Worm (Caenorhabditis elegans) whole organism, L4 larva: ENCODE results near the gene Y53C12A.10.

Experiments
- F10B5.3 ChIP-seq: sonication (generic microtip); optimal IDR thresholded peaks from 2 replicates; lab custom pipeline; 2016; ENCODE audit warnings: mild to moderate bottlenecking, missing genetic modification characterization, missing compliant biosample characterization
- F49E8.2 ChIP-seq: sonication (generic microtip); optimal IDR thresholded peaks from 2 replicates; lab custom pipeline; 2016; ENCODE audit warnings: missing compliant biosample characterization, mild to moderate bottlenecking, missing genetic modification characterization, borderline replicate concordance
- aha-1 ChIP-seq: fragments of 150-350 bp; peaks from one replicate; lab custom pipeline; 2014; ENCODE audit warnings: missing biosample characterization, missing genetic modification characterization
- ama-1 ChIP-seq: fragments of 150-350 bp; optimal IDR thresholded peaks from 2 replicates; lab custom pipeline; 2014; ENCODE audit warnings: inconsistent platforms, mixed read lengths
- ceh-20 ChIP-seq: fragments of 200-800 bp; sonication (Bioruptor generic); IDR thresholded peaks from 2 replicates; pipeline ENCODE4 v1.3.6; 2022; ENCODE audit warnings: missing genetic modification reagents, missing genetic modification characterization, missing compliant biosample characterization
- ceh-32 ChIP-seq: sonication (generic microtip); optimal IDR thresholded peaks from 2 replicates; lab custom pipeline; 2016; ENCODE audit warnings: mild to moderate bottlenecking, missing genetic modification characterization, missing compliant biosample characterization; ENCODE audit not compliant: poor library complexity
- daf-16 ChIP-seq, 3 experiments: sonication (generic microtip); optimal IDR thresholded peaks; 2 replicates each; lab custom pipeline; 2016 to 2017; ENCODE audit warnings: missing genetic modification characterization in 3 of 3, missing genetic modification reagents in 3 of 3, mild to moderate bottlenecking in 2 of 3, missing compliant biosample characterization in 2 of 3, missing biosample characterization in 1 of 3, moderate library complexity in 1 of 3
- dmd-6 ChIP-seq: fragments of 200-800 bp; sonication (Bioruptor generic); IDR thresholded peaks from 2 replicates; pipeline ENCODE4 v1.3.6; 2022; ENCODE audit warnings: missing genetic modification reagents, missing genetic modification characterization, missing compliant biosample characterization
- dmd-8 ChIP-seq: fragments of 200-800 bp; sonication (Bioruptor generic); IDR thresholded peaks from 2 replicates; pipeline ENCODE4 v1.3.6; 2022; ENCODE audit warnings: missing genetic modification characterization, missing compliant biosample characterization
- dpl-1 ChIP-seq: fragments of 150-350 bp; optimal IDR thresholded peaks from 2 replicates; lab custom pipeline; 2014; ENCODE audit warnings: missing biosample characterization, missing genetic modification reagents, missing genetic modification characterization
- duxl-1 ChIP-seq: sonication (generic microtip); optimal IDR thresholded peaks from 2 replicates; lab custom pipeline; 2016; ENCODE audit warnings: mild to moderate bottlenecking, missing genetic modification characterization, moderate library complexity, missing compliant biosample characterization; ENCODE audit not compliant: poor library complexity
- dve-1 ChIP-seq: sonication (generic microtip); optimal IDR thresholded peaks from 2 replicates; lab custom pipeline; 2017; ENCODE audit warnings: antibody characterized with exemption, mild to moderate bottlenecking, missing genetic modification characterization, missing compliant biosample characterization; ENCODE audit not compliant: insufficient read depth
- gei-8 ChIP-seq: fragments of 200-800 bp; sonication (Bioruptor generic); optimal IDR thresholded peaks from 2 replicates; lab custom pipeline; 2018; ENCODE audit warnings: mild to moderate bottlenecking, missing genetic modification characterization, missing compliant biosample characterization
- hlh-11 ChIP-seq: fragments of 200-800 bp; sonication (Bioruptor generic); optimal IDR thresholded peaks from 2 replicates; lab custom pipeline; 2018; ENCODE audit warnings: mild to moderate bottlenecking, missing genetic modification characterization, missing compliant biosample characterization
- lim-7 ChIP-seq: fragments of 200-800 bp; sonication (Bioruptor generic); IDR thresholded peaks from 2 replicates; pipeline ENCODE4 v1.3.6; 2022; ENCODE audit warnings: missing genetic modification characterization, missing compliant biosample characterization
- lin-13 ChIP-seq: fragments of 150-350 bp; optimal IDR thresholded peaks from 2 replicates; lab custom pipeline; 2014; ENCODE audit warnings: missing biosample characterization, missing genetic modification reagents, missing genetic modification characterization
- lin-15B ChIP-seq: fragments of 150-350 bp; sonication (generic microtip); optimal IDR thresholded peaks from 3 replicates; lab custom pipeline; 2014; ENCODE audit warnings: missing biosample characterization, missing genetic modification characterization
- lin-29 ChIP-seq: fragments of 200-800 bp; sonication (Bioruptor generic); IDR thresholded peaks from 2 replicates; pipeline ENCODE4 v1.3.6; 2022; ENCODE audit warnings: missing genetic modification reagents, missing genetic modification characterization, missing compliant biosample characterization
- lin-38 ChIP-seq: fragments of 200-800 bp; sonication (Bioruptor generic); IDR thresholded peaks from 2 replicates; pipeline ENCODE4 v1.3.6; 2022; ENCODE audit warnings: missing genetic modification reagents, missing genetic modification characterization, missing compliant biosample characterization
- lir-3 ChIP-seq: sonication (generic microtip); optimal IDR thresholded peaks from 2 replicates; lab custom pipeline; 2016; ENCODE audit warnings: mild to moderate bottlenecking, missing genetic modification characterization, missing compliant biosample characterization
- madf-5 ChIP-seq, 2 experiments: fragments of 200-800 bp; sonication (Bioruptor generic); IDR thresholded peaks; 2 replicates each; pipeline ENCODE4 v1.3.6; 2022; ENCODE audit warnings: missing compliant biosample characterization in 2 of 2, missing genetic modification characterization in 2 of 2
- mdl-1 ChIP-seq, 2 experiments: fragments of 150-350 bp in 1 of 2; sonication (generic microtip) in 1 of 2; optimal IDR thresholded peaks; 2 replicates each; lab custom pipeline; 2014 to 2017; ENCODE audit warnings: missing biosample characterization in 2 of 2, missing genetic modification characterization in 2 of 2
- mep-1 ChIP-seq: fragments of 150-350 bp; sonication (generic microtip); optimal IDR thresholded peaks from 3 replicates; lab custom pipeline; 2014; ENCODE audit warnings: missing biosample characterization, missing genetic modification characterization
- mes-2 ChIP-seq: sonication (generic microtip); optimal IDR thresholded peaks from 2 replicates; lab custom pipeline; 2016; ENCODE audit warnings: missing genotype, mild to moderate bottlenecking, missing genetic modification characterization, missing compliant biosample characterization; ENCODE audit not compliant: poor library complexity, severe bottlenecking
- mxl-3 ChIP-seq: fragments of 200-800 bp; sonication (Bioruptor generic); optimal IDR thresholded peaks from 2 replicates; lab custom pipeline; 2018; ENCODE audit warnings: mild to moderate bottlenecking, missing genetic modification characterization, missing compliant biosample characterization
- nhr-102 ChIP-seq: sonication (generic microtip); optimal IDR thresholded peaks from 2 replicates; lab custom pipeline; 2016; ENCODE audit warnings: mild to moderate bottlenecking, missing genetic modification characterization, moderate library complexity, missing compliant biosample characterization
- nhr-11 ChIP-seq: fragments of 150-350 bp; optimal IDR thresholded peaks from 2 replicates; lab custom pipeline; 2014; ENCODE audit warnings: missing biosample characterization, missing genetic modification characterization
- nhr-237 ChIP-seq: sonication (generic microtip); optimal IDR thresholded peaks from 2 replicates; lab custom pipeline; 2017; ENCODE audit warnings: missing biosample characterization, missing genetic modification characterization
- nhr-28 ChIP-seq: fragments of 150-350 bp; optimal IDR thresholded peaks from 2 replicates; lab custom pipeline; 2014; ENCODE audit warnings: missing biosample characterization, missing genetic modification characterization
- nhr-48 ChIP-seq: sonication (generic microtip); optimal IDR thresholded peaks from 2 replicates; lab custom pipeline; 2016; ENCODE audit warnings: mild to moderate bottlenecking, missing genetic modification characterization, missing compliant biosample characterization
- nhr-76 ChIP-seq: fragments of 150-350 bp; optimal IDR thresholded peaks from 2 replicates; lab custom pipeline; 2014; ENCODE audit warnings: missing biosample characterization, missing genetic modification characterization
- php-3 ChIP-seq: fragments of 200-800 bp; sonication (Bioruptor generic); IDR thresholded peaks from 2 replicates; pipeline ENCODE4 v1.3.6; 2022; ENCODE audit warnings: missing genetic modification reagents, missing genetic modification characterization, missing compliant biosample characterization
- pqm-1 ChIP-seq: sonication (generic microtip); optimal IDR thresholded peaks from 2 replicates; lab custom pipeline; 2017; ENCODE audit warnings: missing biosample characterization, missing genetic modification characterization
- set-16 ChIP-seq: fragments of 200-800 bp; sonication (Bioruptor generic); IDR thresholded peaks from 2 replicates; pipeline ENCODE4 v1.3.6; 2022; ENCODE audit warnings: missing genetic modification reagents, missing genetic modification characterization, missing compliant biosample characterization
- spr-3 ChIP-seq: fragments of 200-800 bp; sonication (Bioruptor generic); optimal IDR thresholded peaks from 2 replicates; lab custom pipeline; 2018; ENCODE audit warnings: mild to moderate bottlenecking, missing genetic modification characterization, missing compliant biosample characterization
- unc-62 ChIP-seq, 3 experiments: fragments of 150-350 bp in 1 of 3; sonication (generic microtip); optimal IDR thresholded peaks in 2 of 3; peaks in 1 of 3; 1 replicate in 1 of 3; 2 replicates in 2 of 3; lab custom pipeline; 2014 to 2017; ENCODE audit warnings: missing biosample characterization in 3 of 3, missing genetic modification characterization in 3 of 3, missing genetic modification reagents in 3 of 3, missing genotype in 1 of 3
- ztf-11 ChIP-seq: fragments of 150-350 bp; optimal IDR thresholded peaks from 2 replicates; lab custom pipeline; 2014; ENCODE audit warnings: missing biosample characterization, missing genetic modification characterization
- ztf-7 ChIP-seq: fragments of 150-350 bp; optimal IDR thresholded peaks from 2 replicates; lab custom pipeline; 2014; ENCODE audit warnings: missing biosample characterization, missing genetic modification characterization

The Y53C12A.10 gene

ce11 chrII:9662797-9663196 lies 41.8 kb downstream of the Y53C12A.10 start, which contains the start of gene cyp-13A10:
Gene cyp-13A10 (minus strand): TSS chrII:9662884.
- TF ChIP-seq lin-15B (no peak), dpl-1 (GFP tag; lab: Kevin White, UChicago) (no peak), nhr-28 (tag; lab: Kevin White, UChicago) (peak; percentile 53), nhr-76 (no peak), ztf-7 (no peak)

ce11 chrII:9662160-9662559 lies 42.5 kb downstream of the Y53C12A.10 start:
- TF ChIP-seq ceh-32 (tag; lab: Kevin White, UChicago): no peak
- peak; percentile 95 for TF ChIP-seq aha-1 (tag; lab: Kevin White, UChicago)

ce11 chrII:9660379-9660778 lies 44.3 kb downstream of the Y53C12A.10 start, which contains the start of gene ZK1320.3:
Gene ZK1320.3 (minus strand): TSS chrII:9660419.
- TF ChIP-seq nhr-237: no peak
- TF ChIP-seq F10B5.3 (tag; lab: Kevin White, UChicago): no peak
- no peak for TF ChIP-seq lin-29 (GFP tag; lab: Robert Waterston, UW)
- peak; percentile 58 for TF ChIP-seq dve-1 (tag; lab: Kevin White, UChicago)
- TF ChIP-seq dmd-6: peak; percentile 64
- peak; percentile 45 for TF ChIP-seq nhr-28 (tag; lab: Kevin White, UChicago)
- TF ChIP-seq pqm-1 (tag; lab: Kevin White, UChicago): peak; percentile 56
- TF ChIP-seq daf-16 (GFP tag; optimal IDR thresholded peaks at IDR 0.05; lab: Kevin White, UChicago): no peak
- TF ChIP-seq daf-16 (tag; optimal IDR thresholded peaks at IDR 0.05; lab: Kevin White, UChicago): peak; percentile 71
- no peak for TF ChIP-seq lim-7 (GFP tag; lab: Robert Waterston, UW)
- TF ChIP-seq lin-38 (GFP tag; lab: Robert Waterston, UW): no peak
- TF ChIP-seq dpl-1 (GFP tag; lab: Kevin White, UChicago): no peak
- peak in 1 of 2 experiments; percentile 94 for TF ChIP-seq unc-62 (GFP tag; optimal IDR thresholded peaks at IDR 0.05 in 1 of 2; lab: Kevin White, UChicago)
- no peak for TF ChIP-seq unc-62 (tag; optimal IDR thresholded peaks at IDR 0.05; lab: Kevin White, UChicago)

ce11 chrII:9658915-9659314 lies 45.7 kb downstream of the Y53C12A.10 start, which contains the start of gene ZK1320.2:
Gene ZK1320.2 (minus strand): TSS chrII:9659002.
- no peak for TF ChIP-seq aha-1 (tag; lab: Kevin White, UChicago)
- no peak for TF ChIP-seq lin-15B
- TF ChIP-seq lin-13: no peak
- TF ChIP-seq dmd-8: no peak
- no peak for TF ChIP-seq nhr-11
- peak; percentile 17 for TF ChIP-seq dve-1 (tag; lab: Kevin White, UChicago)
- TF ChIP-seq gei-8: no peak
- TF ChIP-seq lim-7 (GFP tag; lab: Robert Waterston, UW): no peak
- TF ChIP-seq nhr-102 (tag; lab: Kevin White, UChicago): no peak
- TF ChIP-seq nhr-28 (tag; lab: Kevin White, UChicago): peak; percentile 55
- TF ChIP-seq F49E8.2: no peak
- TF ChIP-seq mes-2 (tag; lab: Kevin White, UChicago): no peak
- no peak for TF ChIP-seq daf-16 (GFP tag; optimal IDR thresholded peaks at IDR 0.05; lab: Kevin White, UChicago)
- peak; percentile 43 for TF ChIP-seq daf-16 (tag; optimal IDR thresholded peaks at IDR 0.05; lab: Kevin White, UChicago)
- TF ChIP-seq pqm-1 (tag; lab: Kevin White, UChicago): peak; percentile 69
- no peak for TF ChIP-seq ztf-11 (tag; lab: Kevin White, UChicago)
- TF ChIP-seq set-16: no peak
- TF ChIP-seq dmd-6: peak; percentile 48; the same call in 1 of the 2 replicates

- TF ChIP-seq dmd-8 (0 out of 2 replicates have a peak, but pooled peaks have one; percentile 25), nhr-102 (tag; lab: Kevin White, UChicago) (peak; percentile 36), spr-3 (GFP tag; lab: Kevin White, UChicago) (no peak), mxl-3 (GFP tag; lab: Kevin White, UChicago) (peak; percentile 98), daf-16 (GFP tag; optimal IDR thresholded peaks at IDR 0.05; lab: Kevin White, UChicago) (no peak), daf-16 (tag; optimal IDR thresholded peaks at IDR 0.05; lab: Kevin White, UChicago) (peak; percentile 65), php-3 (GFP tag; lab: Robert Waterston, UW) (peak; percentile 55; the same call in 1 of the 2 replicates), mep-1 (tag; lab: Kevin White, UChicago) (peak; percentile 30), hlh-11 (peak; percentile 68), dve-1 (tag; lab: Kevin White, UChicago) (peak; percentile 58), nhr-48 (peak; percentile 67), lin-13 (peak; percentile 84), lir-3 (tag; lab: Kevin White, UChicago) (no peak), nhr-237 (no peak), duxl-1 (no peak), pqm-1 (tag; lab: Kevin White, UChicago) (peak; percentile 22), dmd-6 (peak; percentile 90), ama-1 (no peak), unc-62 (GFP tag; optimal IDR thresholded peaks at IDR 0.05 in 1 of 2; lab: Kevin White, UChicago) (peak in 1 of 2 experiments; percentile 3), unc-62 (tag; optimal IDR thresholded peaks at IDR 0.05; lab: Kevin White, UChicago) (no peak), mdl-1 (tag; optimal IDR thresholded peaks at IDR 0.05; lab: Kevin White, UChicago) (peak in 1 of 2 experiments; percentile 60), nhr-28 (tag; lab: Kevin White, UChicago) (peak; percentile 62), ceh-20 (GFP tag; lab: Robert Waterston, UW) (peak; percentile 47; the same call in 1 of the 2 replicates), madf-5 (GFP tag; IDR thresholded peaks at IDR 0.05; lab: Robert Waterston, UW) (no peak)
Measured at ce11 chrII:9656210-9656755, 48.4 kb downstream of the Y53C12A.10 start, which contains the start of gene gstk-1. Gene gstk-1 (plus strand): TSS chrII:9656705.
